Worm (Caenorhabditis elegans): ENCODE measurements around the gene penr-1.

penr-1 gene

DNA sequence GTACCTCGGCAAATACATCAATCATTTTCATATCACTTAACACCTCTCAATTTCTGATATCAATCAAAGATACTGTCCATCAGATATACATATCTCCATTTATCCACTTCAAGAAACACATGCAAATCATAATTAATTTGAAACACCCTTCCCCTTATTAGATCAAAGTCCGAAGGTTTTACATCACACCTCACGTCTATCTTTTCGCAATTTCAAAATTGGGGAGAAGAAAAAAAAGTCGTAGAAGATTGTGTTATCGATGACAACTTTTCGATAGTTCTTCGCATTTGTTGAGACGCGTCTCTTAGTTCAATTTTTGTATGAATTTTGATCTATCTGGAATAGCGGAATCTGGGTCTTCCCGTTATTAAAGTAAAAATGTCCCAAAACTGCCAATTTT lies 4.0 kb downstream of the penr-1 start:
- no peak for TF ChIP-seq nhr-237 (tag; optimal IDR thresholded peaks at IDR 0.05)

ce11 chrV:5273770-5274169 lies 4.5 kb downstream of the penr-1 start, which contains the start of gene natc-2:
TSS of gene natc-2 (plus strand) at chrV:5274070.
- no peak for TF ChIP-seq ceh-43 (GFP tag; optimal IDR thresholded peaks at IDR 0.05)
- no peak for TF ChIP-seq lsy-2 (tag; optimal IDR thresholded peaks at IDR 0.05)
- TF ChIP-seq nhr-12 (tag; optimal IDR thresholded peaks at IDR 0.05): no peak
- TF ChIP-seq bed-3 (GFP tag; optimal IDR thresholded peaks at IDR 0.05): no peak
- TF ChIP-seq flh-1 (GFP tag; optimal IDR thresholded peaks at IDR 0.05): no peak
- TF ChIP-seq mls-2 (tag; optimal IDR thresholded peaks at IDR 0.05): no peak
- no peak for TF ChIP-seq unc-62 (GFP tag; optimal IDR thresholded peaks at IDR 0.05)
- no peak for TF ChIP-seq hlh-1 (tag; optimal IDR thresholded peaks at IDR 0.05)

ce11 chrV:5274974-5275373 lies 5.7 kb downstream of the penr-1 start:
- TF ChIP-seq bed-3 (GFP tag; optimal IDR thresholded peaks at IDR 0.05): peak; percentile 8
- peak; percentile 40 for TF ChIP-seq lin-13 (tag; optimal IDR thresholded peaks at IDR 0.05)
- TF ChIP-seq ces-1 (GFP tag; optimal IDR thresholded peaks at IDR 0.05): peak; percentile 23
- TF ChIP-seq unc-39 (tag; optimal IDR thresholded peaks at IDR 0.05): no peak
- no peak for TF ChIP-seq unc-62 (GFP tag; optimal IDR thresholded peaks at IDR 0.05)
- no peak for TF ChIP-seq nhr-237 (tag; optimal IDR thresholded peaks at IDR 0.05)
- no peak for TF ChIP-seq elt-3 (tag; optimal IDR thresholded peaks at IDR 0.05)
- no peak for TF ChIP-seq unc-120 (tag; optimal IDR thresholded peaks at IDR 0.05; ENCODE audit: poor library complexity, severe bottlenecking)
- no peak for TF ChIP-seq zip-8 (tag; optimal IDR thresholded peaks at IDR 0.05)
- no peak for TF ChIP-seq lin-32 (GFP tag; optimal IDR thresholded peaks at IDR 0.05)
- TF ChIP-seq mep-1 (tag; optimal IDR thresholded peaks at IDR 0.05): no peak
- no peak for TF ChIP-seq ceh-43 (GFP tag; optimal IDR thresholded peaks at IDR 0.05)
- peak; percentile 11 for TF ChIP-seq sptf-1 (tag; optimal IDR thresholded peaks at IDR 0.05)
- peak; percentile 6 for TF ChIP-seq lsy-2 (tag; optimal IDR thresholded peaks at IDR 0.05)
- peak; percentile 37 for TF ChIP-seq M03D4.4 (tag; optimal IDR thresholded peaks at IDR 0.05)
- TF ChIP-seq nhr-12 (tag; optimal IDR thresholded peaks at IDR 0.05): no peak

- TF ChIP-seq lin-13 (tag; optimal IDR thresholded peaks at IDR 0.05) (no peak), M03D4.4 (tag; optimal IDR thresholded peaks at IDR 0.05) (peak; percentile 26)
These were observed 6.2 kb downstream of the penr-1 start for ce11 chrV:5275426-5276007.

ce11 chrV:5278001-5278400 lies 8.7 kb downstream of the penr-1 start, which contains the start of gene B0238.9:
TSS of gene B0238.9 (minus strand) at chrV:5278101.
- TF ChIP-seq blmp-1 (tag; optimal IDR thresholded peaks at IDR 0.05) (no peak), nhr-28 (tag; optimal IDR thresholded peaks at IDR 0.05) (no peak), unc-39 (tag; optimal IDR thresholded peaks at IDR 0.05) (no peak), lin-32 (GFP tag; optimal IDR thresholded peaks at IDR 0.05) (no peak), elt-3 (tag; optimal IDR thresholded peaks at IDR 0.05) (no peak), ztf-11 (tag; optimal IDR thresholded peaks at IDR 0.05) (no peak), lsy-2 (tag; optimal IDR thresholded peaks at IDR 0.05) (no peak), ceh-83 (GFP tag; optimal IDR thresholded peaks at IDR 0.05) (no peak), nhr-237 (tag; optimal IDR thresholded peaks at IDR 0.05) (no peak), cnd-1 (tag; optimal IDR thresholded peaks at IDR 0.05) (no peak), nhr-2 (tag; optimal IDR thresholded peaks at IDR 0.05) (no peak)

- TF ChIP-seq drap-1 (GFP tag; optimal IDR thresholded peaks at IDR 0.05) (peak; percentile 71), M03D4.4 (tag; optimal IDR thresholded peaks at IDR 0.05) (peak; percentile 61), tbx-8 (GFP tag; optimal IDR thresholded peaks at IDR 0.05) (peak; percentile 69), mls-2 (tag; optimal IDR thresholded peaks at IDR 0.05) (peak; percentile 12), ceh-43 (GFP tag; optimal IDR thresholded peaks at IDR 0.05) (peak; percentile 26), ceh-83 (GFP tag; optimal IDR thresholded peaks at IDR 0.05) (peak; percentile 90), bed-3 (GFP tag; optimal IDR thresholded peaks at IDR 0.05) (peak; percentile 4), sptf-1 (tag; optimal IDR thresholded peaks at IDR 0.05) (peak; percentile 27), cnd-1 (tag; optimal IDR thresholded peaks at IDR 0.05) (peak; percentile 20)
These were observed 15.1 kb downstream of the penr-1 start for ce11 chrV:5284270-5284980.
